Fruit fly (Drosophila melanogaster): ENCODE results near the gene CG31676.

Gene CG31676

dm6 chr2L:20799991-20800897 lies 40.3 kb upstream of the CG31676 start (continued):
- TF ChIP-seq CG12219 (GFP tag; optimal IDR thresholded peaks at IDR 0.05) (peak; percentile 75), GATAe (GFP tag; conservative IDR thresholded peaks at IDR 0.05) (no peak), tx (GFP tag; optimal IDR thresholded peaks at IDR 0.05) (peak; percentile 70), Stat92E (GFP tag; optimal IDR thresholded peaks at IDR 0.05) (no peak), Meics (GFP tag; optimal IDR thresholded peaks at IDR 0.05) (peak; percentile 85), CG13424 (tag; optimal IDR thresholded peaks at IDR 0.05) (peak; percentile 67), Camta (GFP tag; optimal IDR thresholded peaks at IDR 0.05) (peak; percentile 62), Lhr (GFP tag; optimal IDR thresholded peaks at IDR 0.05) (no peak), crp (GFP tag; optimal IDR thresholded peaks at IDR 0.05) (no peak), CG18599 (GFP tag; optimal IDR thresholded peaks at IDR 0.05) (peak; percentile 96), CG10209 (GFP tag; optimal IDR thresholded peaks at IDR 0.05) (peak; percentile 76), mld (GFP tag; IDR thresholded peaks at IDR 0.05; ENCODE audit: partially characterized antibody) (no peak), Atf6 (GFP tag; IDR thresholded peaks at IDR 0.05) (peak; percentile 83), dati (GFP tag; IDR thresholded peaks at IDR 0.05) (0 out of 2 replicates have a peak, but pooled peaks have one; percentile 42), MBD-R2 (GFP tag; IDR thresholded peaks at IDR 0.05) (peak; percentile 60; the same call in 1 of the 2 replicates), Adf1 (GFP tag; IDR thresholded peaks at IDR 0.05) (no peak), H15 (GFP tag; IDR thresholded peaks at IDR 0.05) (peak; percentile 63; the same call in 2 of the 3 replicates), CG11247 (GFP tag; IDR thresholded peaks at IDR 0.05) (peak; percentile 55; the same call in 1 of the 2 replicates), psq (GFP tag; optimal IDR thresholded peaks at IDR 0.05) (peak; percentile 73), HmgZ (tag; optimal IDR thresholded peaks at IDR 0.05) (peak; percentile 81), CG8089 (GFP tag; optimal IDR thresholded peaks at IDR 0.05) (peak; percentile 37), Dip3 (GFP tag; optimal IDR thresholded peaks at IDR 0.05) (peak; percentile 81), gsb-n (tag; optimal IDR thresholded peaks at IDR 0.05) (no peak), Dref (GFP tag; IDR thresholded peaks at IDR 0.05) (no peak), CG10959 (GFP tag; IDR thresholded peaks at IDR 0.05) (peak; percentile 53), fd64A (GFP tag; optimal IDR thresholded peaks at IDR 0.05) (no peak), jumu (GFP tag; optimal IDR thresholded peaks at IDR 0.05) (peak; percentile 83), az2 (GFP tag; optimal IDR thresholded peaks at IDR 0.05) (peak; percentile 61), Rx (GFP tag; IDR thresholded peaks at IDR 0.05) (peak; percentile 60; the same call in 1 of the 2 replicates), CG15601 (tag; optimal IDR thresholded peaks at IDR 0.05) (peak; percentile 27), danr (GFP tag; IDR thresholded peaks at IDR 0.05) (0 out of 2 replicates have a peak, but pooled peaks have one; percentile 29), C15 (GFP tag; IDR thresholded peaks at IDR 0.05) (0 out of 3 replicates have a peak, but pooled peaks have one; percentile 26), CG3995 (GFP tag; optimal IDR thresholded peaks at IDR 0.05) (peak; percentile 3), CG14860 (GFP tag; IDR thresholded peaks at IDR 0.05; ENCODE audit: partially characterized antibody) (no peak), CG12071 (GFP tag; optimal IDR thresholded peaks at IDR 0.05) (peak; percentile 77), jing (GFP tag; optimal IDR thresholded peaks at IDR 0.05) (peak; percentile 61), scrt (GFP tag; optimal IDR thresholded peaks at IDR 0.05) (peak; percentile 76), HLHmδ (GFP tag; optimal IDR thresholded peaks at IDR 0.05) (no peak), YL-1 (GFP tag; optimal IDR thresholded peaks at IDR 0.05) (no peak), pan (optimal IDR thresholded peaks at IDR 0.05) (no peak), pan (GFP tag; optimal IDR thresholded peaks at IDR 0.05 in 1 of 2, IDR thresholded peaks at IDR 0.05 in 1 of 2) (peak in 1 of 2 experiments; percentile 77), CG14441 (GFP tag; IDR thresholded peaks at IDR 0.05) (peak; percentile 70), peb (GFP tag; IDR thresholded peaks at IDR 0.05) (0 out of 2 replicates have a peak, but pooled peaks have one; percentile 18), CG6689 (GFP tag; IDR thresholded peaks at IDR 0.05) (peak; percentile 81), Dp (GFP tag; optimal IDR thresholded peaks at IDR 0.05) (no peak), Tbp (GFP tag; optimal IDR thresholded peaks at IDR 0.05) (no peak), bbx (GFP tag; IDR thresholded peaks at IDR 0.05; ENCODE audit: partially characterized antibody) (0 out of 2 replicates have a peak, but pooled peaks have one; percentile 17), CG13287 (GFP tag; IDR thresholded peaks at IDR 0.05; ENCODE audit: partially characterized antibody) (no peak)

All from whole organism, embryonic.